Fruit fly (Drosophila melanogaster) whole organism, pupa: ENCODE data around the gene CG14395.

Source experiments
- CG10348 ChIP-seq: fragments of 200-800 bp; sonication (Bioruptor generic); IDR thresholded peaks from 2 replicates; pipeline ENCODE4 v1.3.6; 2022; ENCODE audit warnings: missing biosample characterization, missing genetic modification characterization
- CG12605 ChIP-seq: fragments of 200-800 bp; sonication (Bioruptor generic); IDR thresholded peaks from 2 replicates; pipeline ENCODE4 v1.3.6; 2022; ENCODE audit warnings: missing biosample characterization, missing genetic modification characterization
- CG13204 ChIP-seq: fragments of 200-800 bp; sonication (Bioruptor generic); optimal IDR thresholded peaks from 2 replicates; lab custom pipeline; 2018; ENCODE audit warnings: missing biosample characterization, mild to moderate bottlenecking, missing genetic modification characterization, moderate library complexity
- CG14655 ChIP-seq: fragments of 200-800 bp; sonication (Bioruptor generic); optimal IDR thresholded peaks from 3 replicates; lab custom pipeline; 2017; ENCODE audit warnings: mild to moderate bottlenecking, missing biosample characterization, missing genetic modification reagents, missing genetic modification characterization
- CG15710 ChIP-seq: fragments of 200-800 bp; sonication (Bioruptor generic); optimal IDR thresholded peaks from 2 replicates; lab custom pipeline; 2018; ENCODE audit warnings: missing biosample characterization, mild to moderate bottlenecking, missing genetic modification characterization, moderate library complexity
- CG17806 ChIP-seq: fragments of 200-800 bp; sonication (Bioruptor generic); optimal IDR thresholded peaks from 2 replicates; lab custom pipeline; 2018; ENCODE audit warnings: missing biosample characterization, mild to moderate bottlenecking, missing genetic modification characterization, moderate library complexity
- CG32121 ChIP-seq: fragments of 200-800 bp; sonication (Bioruptor generic); IDR thresholded peaks from 2 replicates; pipeline ENCODE4 v1.3.6; 2022; ENCODE audit warnings: missing biosample characterization, missing genetic modification characterization
- CG34367 ChIP-seq: fragments of 200-800 bp; sonication (Bioruptor generic); optimal IDR thresholded peaks from 2 replicates; lab custom pipeline; 2018; ENCODE audit warnings: missing biosample characterization, mild to moderate bottlenecking, missing genetic modification characterization
- CG4496 ChIP-seq: fragments of 200-800 bp; sonication (Bioruptor generic); IDR thresholded peaks from 3 replicates; pipeline ENCODE4 v1.3.6; 2022; ENCODE audit warnings: missing biosample characterization, missing genetic modification characterization
- CG8159 ChIP-seq: fragments of 200-800 bp; sonication (Bioruptor generic); optimal IDR thresholded peaks from 3 replicates; lab custom pipeline; 2018; ENCODE audit warnings: missing biosample characterization, mild to moderate bottlenecking, missing genetic modification characterization, moderate library complexity
- CG8301 ChIP-seq: fragments of 200-800 bp; sonication (Bioruptor generic); optimal IDR thresholded peaks from 2 replicates; lab custom pipeline; 2018; ENCODE audit warnings: missing biosample characterization, mild to moderate bottlenecking, missing genetic modification characterization
- CG9948 ChIP-seq: fragments of 200-800 bp; sonication (Bioruptor generic); optimal IDR thresholded peaks from 2 replicates; lab custom pipeline; 2018; ENCODE audit warnings: missing biosample characterization, mild to moderate bottlenecking, missing genetic modification characterization, moderate library complexity
- D1 ChIP-seq: fragments of 200-800 bp; sonication (Bioruptor generic); optimal IDR thresholded peaks from 2 replicates; lab custom pipeline; 2018; ENCODE audit warnings: missing biosample characterization, mild to moderate bottlenecking, missing genetic modification characterization, moderate library complexity
- EcR ChIP-seq: fragments of 200-800 bp; sonication (Bioruptor generic); optimal IDR thresholded peaks from 3 replicates; lab custom pipeline; 2019; ENCODE audit warnings: missing biosample characterization, missing genetic modification characterization, mild to moderate bottlenecking, moderate library complexity, missing genetic modification reagents
- Ets98B ChIP-seq: fragments of 200-800 bp; sonication (Bioruptor generic); IDR thresholded peaks from 2 replicates; pipeline ENCODE4 v1.3.6; 2022; ENCODE audit warnings: missing biosample characterization, missing genetic modification characterization
- Pif1A ChIP-seq: fragments of 200-800 bp; sonication (Bioruptor generic); optimal IDR thresholded peaks from 3 replicates; lab custom pipeline; 2016; ENCODE audit warnings: missing biosample characterization, missing genetic modification characterization
- Pif1B ChIP-seq: fragments of 200-800 bp; sonication (Bioruptor generic); optimal IDR thresholded peaks from 3 replicates; lab custom pipeline; 2016; ENCODE audit warnings: missing biosample characterization, missing genetic modification characterization
- Snoo ChIP-seq: fragments of 200-800 bp; sonication (Bioruptor generic); optimal IDR thresholded peaks from 3 replicates; lab custom pipeline; 2017; ENCODE audit warnings: missing biosample characterization, mild to moderate bottlenecking, missing genetic modification characterization, inconsistent platforms
- fd96Ca ChIP-seq: fragments of 200-800 bp; sonication (Bioruptor generic); IDR thresholded peaks from 3 replicates; pipeline ENCODE4 v1.3.6; 2022; ENCODE audit warnings: missing biosample characterization, missing genetic modification characterization
- gl ChIP-seq: fragments of 200-800 bp; sonication (Bioruptor generic); optimal IDR thresholded peaks from 2 replicates; lab custom pipeline; 2018; ENCODE audit warnings: missing biosample characterization, mild to moderate bottlenecking, missing genetic modification characterization
- rn ChIP-seq: fragments of 200-800 bp; sonication (Bioruptor generic); IDR thresholded peaks from 2 replicates; pipeline ENCODE4 v1.3.6; 2022; ENCODE audit warnings: missing biosample characterization, missing genetic modification characterization

The CG14395 gene

DNA sequence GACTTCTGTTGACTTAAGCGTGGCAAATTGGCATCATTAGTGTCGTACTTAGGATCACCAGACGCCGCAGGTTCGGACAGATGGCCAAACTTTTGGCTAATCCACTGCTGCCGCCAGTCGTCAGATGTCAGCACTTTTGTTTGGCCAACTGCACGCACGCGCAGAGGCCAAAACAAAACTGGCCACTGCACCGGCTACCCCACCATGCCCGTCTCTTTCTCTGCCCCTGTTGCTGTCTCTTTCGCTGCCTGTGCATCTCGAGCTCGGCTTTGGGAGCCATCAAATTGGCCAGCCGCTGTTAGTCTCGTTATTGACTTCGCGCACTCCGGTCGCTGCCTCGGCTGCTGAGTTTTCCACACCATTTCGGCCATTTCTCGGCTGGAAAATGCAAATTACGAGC lies at the start of gene CG14395:
Gene CG14395 (plus strand): TSS at position 301 of the 400 bp plus-strand sequence.
- no peak for TF ChIP-seq CG10348 (GFP tag; lab: Robert Waterston, UW)
- no peak for TF ChIP-seq CG17806 (tag; lab: Kevin White, UChicago)
- no peak for TF ChIP-seq CG8301 (tag; lab: Kevin White, UChicago)
- TF ChIP-seq EcR (GFP tag; lab: Kevin White, UChicago): no peak
- TF ChIP-seq CG13204 (GFP tag; lab: Kevin White, UChicago): no peak
- no peak for TF ChIP-seq CG12605
- TF ChIP-seq Snoo (tag; lab: Kevin White, UChicago): no peak
- peak; percentile 72; the same call in 2 of the 3 replicates for TF ChIP-seq CG4496
- TF ChIP-seq Ets98B (GFP tag; lab: Robert Waterston, UW): 0 out of 2 replicates have a peak, but pooled peaks have one; percentile 17
- no peak for TF ChIP-seq Pif1B (GFP tag; lab: Kevin White, UChicago)
- no peak for TF ChIP-seq fd96Ca (GFP tag; lab: Robert Waterston, UW)
- no peak for TF ChIP-seq rn (GFP tag; lab: Robert Waterston, UW)
- TF ChIP-seq CG15710: no peak
- TF ChIP-seq CG14655: no peak
- no peak for TF ChIP-seq Pif1A (GFP tag; lab: Kevin White, UChicago)
- no peak for TF ChIP-seq gl

dm6 chr3R:12615553-12615952 lies 47.1 kb upstream of the CG14395 start:
- no peak for TF ChIP-seq CG34367 (tag; lab: Kevin White, UChicago)
- no peak for TF ChIP-seq CG9948
- no peak for TF ChIP-seq CG32121 (GFP tag; lab: Robert Waterston, UW)
- no peak for TF ChIP-seq Snoo (tag; lab: Kevin White, UChicago)
- no peak for TF ChIP-seq Pif1B (GFP tag; lab: Kevin White, UChicago)
- no peak for TF ChIP-seq fd96Ca (GFP tag; lab: Robert Waterston, UW)
- TF ChIP-seq CG8159 (tag; lab: Kevin White, UChicago): no peak
- TF ChIP-seq, all 21 proteins: peak for 0

DNA sequence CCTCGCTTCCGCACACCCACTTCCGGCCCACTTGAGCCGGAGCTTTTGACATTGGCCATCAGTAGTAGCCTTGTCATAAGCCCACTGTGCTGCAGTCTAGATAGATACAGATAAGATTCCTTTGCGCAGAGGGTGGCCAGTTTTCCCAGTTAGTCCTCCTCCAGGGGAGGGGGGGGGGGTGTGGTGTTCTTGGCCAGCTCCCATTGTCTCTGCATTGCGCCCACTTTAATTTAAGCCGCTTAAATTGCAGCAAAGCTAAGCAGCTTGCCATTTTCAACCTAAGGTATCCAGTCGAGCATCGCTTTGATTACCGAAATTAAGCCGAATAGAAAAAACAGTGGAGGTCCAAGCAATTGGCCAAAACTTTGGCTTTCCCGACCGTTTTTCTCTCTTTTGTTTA lies 39.9 kb upstream of the CG14395 start:
- TF ChIP-seq CG15710: no peak
- no peak for TF ChIP-seq EcR (GFP tag; lab: Kevin White, UChicago)
- no peak for TF ChIP-seq CG34367 (tag; lab: Kevin White, UChicago)
- no peak for TF ChIP-seq CG9948
- TF ChIP-seq gl: no peak
- TF ChIP-seq CG8301 (tag; lab: Kevin White, UChicago): no peak
- TF ChIP-seq D1 (tag; lab: Kevin White, UChicago): no peak
- no peak for TF ChIP-seq CG12605
- no peak for TF ChIP-seq rn (GFP tag; lab: Robert Waterston, UW)
- TF ChIP-seq Pif1A (GFP tag; lab: Kevin White, UChicago): no peak
- no peak for TF ChIP-seq Snoo (tag; lab: Kevin White, UChicago)
- TF ChIP-seq CG32121 (GFP tag; lab: Robert Waterston, UW): no peak
- TF ChIP-seq CG8159 (tag; lab: Kevin White, UChicago): no peak

DNA sequence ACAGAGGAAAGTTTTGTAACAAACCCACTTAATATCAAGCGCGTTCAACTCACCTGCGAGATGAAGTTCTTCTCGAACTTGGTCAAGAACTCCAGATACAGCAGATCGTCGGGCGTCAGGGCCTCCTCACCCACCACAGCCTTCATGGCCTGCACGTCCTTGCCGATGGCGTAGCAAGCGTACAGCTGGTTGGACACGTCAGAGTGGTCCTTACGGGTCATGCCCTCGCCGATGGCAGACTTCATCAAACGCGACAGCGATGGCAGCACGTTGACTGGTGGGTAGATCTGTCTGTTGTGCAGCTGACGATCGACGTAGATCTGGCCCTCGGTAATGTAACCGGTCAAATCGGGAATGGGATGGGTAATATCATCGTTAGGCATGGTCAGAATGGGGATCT lies 37.7 kb upstream of the CG14395 start:
- TF ChIP-seq rn (GFP tag; lab: Robert Waterston, UW): no peak
- no peak for TF ChIP-seq CG8301 (tag; lab: Kevin White, UChicago)
- no peak for TF ChIP-seq Pif1A (GFP tag; lab: Kevin White, UChicago)
- no peak for TF ChIP-seq CG13204 (GFP tag; lab: Kevin White, UChicago)
- no peak for TF ChIP-seq Pif1B (GFP tag; lab: Kevin White, UChicago)
- no peak for TF ChIP-seq CG34367 (tag; lab: Kevin White, UChicago)
- no peak for TF ChIP-seq gl
- no peak for TF ChIP-seq CG4496
- no peak for TF ChIP-seq CG15710
- no peak for TF ChIP-seq CG14655
- no peak for TF ChIP-seq Ets98B (GFP tag; lab: Robert Waterston, UW)
- TF ChIP-seq CG12605: no peak

dm6 chr3R:12626674-12627382 lies 35.8 kb upstream of the CG14395 start:
- TF ChIP-seq CG34367 (tag; lab: Kevin White, UChicago): no peak
- no peak for TF ChIP-seq rn (GFP tag; lab: Robert Waterston, UW)
- TF ChIP-seq fd96Ca (GFP tag; lab: Robert Waterston, UW): no peak
- no peak for TF ChIP-seq CG8301 (tag; lab: Kevin White, UChicago)
- no peak for TF ChIP-seq gl
- TF ChIP-seq Ets98B (GFP tag; lab: Robert Waterston, UW): no peak
- TF ChIP-seq CG13204 (GFP tag; lab: Kevin White, UChicago): no peak
- TF ChIP-seq EcR (GFP tag; lab: Kevin White, UChicago): no peak
- no peak for TF ChIP-seq Pif1B (GFP tag; lab: Kevin White, UChicago)
- TF ChIP-seq CG15710: no peak
- TF ChIP-seq D1 (tag; lab: Kevin White, UChicago): no peak
- TF ChIP-seq CG32121 (GFP tag; lab: Robert Waterston, UW): no peak
- TF ChIP-seq CG4496: no peak
- TF ChIP-seq CG9948: no peak
- TF ChIP-seq CG14655: no peak
- TF ChIP-seq CG8159 (tag; lab: Kevin White, UChicago): no peak
- TF ChIP-seq CG12605: no peak
- no peak for TF ChIP-seq Pif1A (GFP tag; lab: Kevin White, UChicago)
- no peak for TF ChIP-seq CG17806 (tag; lab: Kevin White, UChicago)

DNA sequence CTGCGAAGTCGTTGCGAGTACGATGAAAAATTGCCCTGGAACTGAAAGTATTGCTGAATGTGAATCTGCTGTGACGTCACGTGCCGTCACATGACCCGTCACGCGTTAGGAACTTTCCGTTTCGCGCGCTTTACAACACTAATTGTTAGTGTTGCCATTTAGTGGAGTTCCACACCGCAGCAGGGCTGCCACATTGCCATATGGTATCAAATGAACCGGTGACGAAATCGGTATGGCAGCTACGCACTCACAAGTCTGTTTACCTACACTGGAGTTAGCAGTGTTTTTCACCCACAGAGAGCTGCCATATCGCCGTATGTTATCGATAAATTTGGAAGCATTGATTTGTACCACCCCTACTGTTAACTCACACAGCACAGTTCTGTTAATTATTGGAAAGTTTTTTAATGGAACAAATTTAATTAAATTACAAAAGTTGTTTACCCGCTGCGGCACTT lies 34.9 kb upstream of the CG14395 start, which contains the start of the genes Vha55 and Snx3:
Gene Vha55 (minus strand): TSS at position 139 of the 458 bp plus-strand sequence.
Gene Snx3 (plus strand): TSS at position 341 of the 458 bp plus-strand sequence.
- TF ChIP-seq CG17806 (tag; lab: Kevin White, UChicago) (no peak), Pif1A (GFP tag; lab: Kevin White, UChicago) (no peak), CG8159 (tag; lab: Kevin White, UChicago) (no peak), Ets98B (GFP tag; lab: Robert Waterston, UW) (no peak), CG9948 (no peak), CG4496 (no peak), Snoo (tag; lab: Kevin White, UChicago) (no peak), rn (GFP tag; lab: Robert Waterston, UW) (no peak), EcR (GFP tag; lab: Kevin White, UChicago) (no peak), gl (no peak), CG13204 (GFP tag; lab: Kevin White, UChicago) (no peak), D1 (tag; lab: Kevin White, UChicago) (no peak)
